Worm (Caenorhabditis elegans) whole organism, L4 larva: ENCODE results near the gene cyn-16.

ENCODE experiments used
- D1046.2 ChIP-seq: fragments of 200-800 bp; sonication (Bioruptor generic); IDR thresholded peaks from 2 replicates; pipeline ENCODE4 v1.3.6; 2022; ENCODE audit warnings: missing genetic modification characterization, missing compliant biosample characterization
- F26F4.8 ChIP-seq: fragments of 200-800 bp; sonication (Bioruptor generic); conservative IDR thresholded peaks from 2 replicates; pipeline ENCODE4 v1.3.6; 2022; ENCODE audit warnings: missing genetic modification characterization, missing compliant biosample characterization
- F37D6.2 ChIP-seq: sonication (generic microtip); optimal IDR thresholded peaks from 2 replicates; lab custom pipeline; 2016; ENCODE audit warnings: mild to moderate bottlenecking, missing genetic modification characterization, missing compliant biosample characterization
- F44E2.7 ChIP-seq: fragments of 200-800 bp; sonication (Bioruptor generic); IDR thresholded peaks from 2 replicates; pipeline ENCODE4 v2.1.2; 2022; ENCODE audit warnings: missing genetic modification characterization, missing compliant biosample characterization
- F49E8.2 ChIP-seq: sonication (generic microtip); optimal IDR thresholded peaks from 2 replicates; lab custom pipeline; 2016; ENCODE audit warnings: missing compliant biosample characterization, mild to moderate bottlenecking, missing genetic modification characterization, borderline replicate concordance
- R02D3.7 ChIP-seq: fragments of 150-350 bp; sonication (generic microtip); optimal IDR thresholded peaks from 3 replicates; lab custom pipeline; 2014; ENCODE audit warnings: missing biosample characterization, missing genetic modification characterization
- T26A8.4 ChIP-seq: fragments of 200-800 bp; sonication (Bioruptor generic); IDR thresholded peaks from 2 replicates; pipeline ENCODE4 v1.3.6; 2022; ENCODE audit warnings: missing genetic modification characterization, missing compliant biosample characterization
- Y48G9A.11 ChIP-seq: fragments of 200-800 bp; sonication (Bioruptor generic); IDR thresholded peaks from 2 replicates; pipeline ENCODE4 v1.3.6; 2022; ENCODE audit warnings: missing genetic modification reagents, missing genetic modification characterization, missing compliant biosample characterization
- ZK546.5 ChIP-seq, 2 experiments: sonication (generic microtip); optimal IDR thresholded peaks; 2 replicates each; lab custom pipeline; 2017; ENCODE audit warnings: missing biosample characterization in 2 of 2, missing genetic modification characterization in 2 of 2
- aly-2 ChIP-seq: sonication (generic microtip); optimal IDR thresholded peaks from 2 replicates; lab custom pipeline; 2018; ENCODE audit warnings: missing biosample characterization, missing genetic modification characterization
- attf-4 ChIP-seq: sonication (generic microtip); optimal IDR thresholded peaks from 3 replicates; lab custom pipeline; 2017; ENCODE audit warnings: missing biosample characterization, missing genetic modification characterization
- ceh-28 ChIP-seq: fragments of 150-350 bp; optimal IDR thresholded peaks from 2 replicates; lab custom pipeline; 2014; ENCODE audit warnings: missing biosample characterization, missing genetic modification reagents, missing genetic modification characterization
- ceh-44 ChIP-seq: fragments of 200-800 bp; sonication (Bioruptor generic); IDR thresholded peaks from 2 replicates; pipeline ENCODE4 v1.3.6; 2022; ENCODE audit warnings: missing genetic modification reagents, missing genetic modification characterization, missing compliant biosample characterization
- ces-1 ChIP-seq: fragments of 150-350 bp; sonication (generic microtip); optimal IDR thresholded peaks from 4 replicates; lab custom pipeline; 2014; ENCODE audit warnings: missing biosample characterization, missing genetic modification reagents, missing genetic modification characterization
- ctbp-1 ChIP-seq: fragments of 200-800 bp; sonication (Bioruptor generic); IDR thresholded peaks from 2 replicates; pipeline ENCODE4 v1.3.6; 2022; ENCODE audit warnings: missing genetic modification reagents, missing genetic modification characterization, missing compliant biosample characterization
- daf-16 ChIP-seq, 3 experiments: sonication (generic microtip); optimal IDR thresholded peaks; 2 replicates each; lab custom pipeline; 2016 to 2017; ENCODE audit warnings: missing genetic modification characterization in 3 of 3, missing genetic modification reagents in 3 of 3, mild to moderate bottlenecking in 2 of 3, missing compliant biosample characterization in 2 of 3, missing biosample characterization in 1 of 3, moderate library complexity in 1 of 3
- daf-19 ChIP-seq: fragments of 200-800 bp; sonication (Bioruptor generic); conservative IDR thresholded peaks from 2 replicates; pipeline ENCODE4 v1.3.6; 2022; ENCODE audit warnings: missing genetic modification characterization, missing compliant biosample characterization
- dmd-9 ChIP-seq: fragments of 200-800 bp; sonication (Bioruptor generic); IDR thresholded peaks from 2 replicates; pipeline ENCODE4 v1.3.6; 2022; ENCODE audit warnings: missing genetic modification reagents, missing genetic modification characterization, missing compliant biosample characterization
- dpl-1 ChIP-seq: fragments of 150-350 bp; optimal IDR thresholded peaks from 2 replicates; lab custom pipeline; 2014; ENCODE audit warnings: missing biosample characterization, missing genetic modification reagents, missing genetic modification characterization
- dve-1 ChIP-seq: sonication (generic microtip); optimal IDR thresholded peaks from 2 replicates; lab custom pipeline; 2017; ENCODE audit warnings: antibody characterized with exemption, mild to moderate bottlenecking, missing genetic modification characterization, missing compliant biosample characterization; ENCODE audit not compliant: insufficient read depth
- egl-27 ChIP-seq: sonication (generic microtip); optimal IDR thresholded peaks from 3 replicates; lab custom pipeline; 2017; ENCODE audit warnings: missing biosample characterization, missing genetic modification reagents, missing genetic modification characterization
- fos-1 ChIP-seq: fragments of 150-350 bp; optimal IDR thresholded peaks from 2 replicates; lab custom pipeline; 2014; ENCODE audit warnings: missing biosample characterization, missing genetic modification characterization
- hif-1 ChIP-seq, 2 experiments: sonication (generic microtip); optimal IDR thresholded peaks; 2 replicates each; lab custom pipeline; 2016 to 2017; ENCODE audit warnings: missing compliant biosample characterization in 2 of 2, missing genetic modification characterization in 2 of 2, missing genetic modification reagents in 2 of 2, missing genotype in 2 of 2, mild to moderate bottlenecking in 1 of 2
- lim-7 ChIP-seq: fragments of 200-800 bp; sonication (Bioruptor generic); IDR thresholded peaks from 2 replicates; pipeline ENCODE4 v1.3.6; 2022; ENCODE audit warnings: missing genetic modification characterization, missing compliant biosample characterization
- lin-1 ChIP-seq: fragments of 200-800 bp; sonication (Bioruptor generic); IDR thresholded peaks from 2 replicates; pipeline ENCODE4 v1.3.6; 2022; ENCODE audit warnings: missing genetic modification reagents, missing genetic modification characterization, missing compliant biosample characterization
- lin-29 ChIP-seq: fragments of 200-800 bp; sonication (Bioruptor generic); IDR thresholded peaks from 2 replicates; pipeline ENCODE4 v1.3.6; 2022; ENCODE audit warnings: missing genetic modification reagents, missing genetic modification characterization, missing compliant biosample characterization
- lin-38 ChIP-seq: fragments of 200-800 bp; sonication (Bioruptor generic); IDR thresholded peaks from 2 replicates; pipeline ENCODE4 v1.3.6; 2022; ENCODE audit warnings: missing genetic modification reagents, missing genetic modification characterization, missing compliant biosample characterization
- madf-5 ChIP-seq, 2 experiments: fragments of 200-800 bp; sonication (Bioruptor generic); IDR thresholded peaks; 2 replicates each; pipeline ENCODE4 v1.3.6; 2022; ENCODE audit warnings: missing compliant biosample characterization in 2 of 2, missing genetic modification characterization in 2 of 2
- mdt-29 ChIP-seq: fragments of 200-800 bp; sonication (Bioruptor generic); IDR thresholded peaks from 2 replicates; pipeline ENCODE4 v1.3.6; 2022; ENCODE audit warnings: missing genetic modification reagents, missing genetic modification characterization, missing compliant biosample characterization
- mep-1 ChIP-seq: fragments of 150-350 bp; sonication (generic microtip); optimal IDR thresholded peaks from 3 replicates; lab custom pipeline; 2014; ENCODE audit warnings: missing biosample characterization, missing genetic modification characterization
- mxl-3 ChIP-seq: fragments of 200-800 bp; sonication (Bioruptor generic); optimal IDR thresholded peaks from 2 replicates; lab custom pipeline; 2018; ENCODE audit warnings: mild to moderate bottlenecking, missing genetic modification characterization, missing compliant biosample characterization
- nhr-237 ChIP-seq: sonication (generic microtip); optimal IDR thresholded peaks from 2 replicates; lab custom pipeline; 2017; ENCODE audit warnings: missing biosample characterization, missing genetic modification characterization
- nhr-25 ChIP-seq: sonication (generic microtip); optimal IDR thresholded peaks from 2 replicates; lab custom pipeline; 2017; ENCODE audit warnings: missing genetic modification characterization, mild to moderate bottlenecking, missing compliant biosample characterization, antibody characterized with exemption, moderate library complexity, borderline replicate concordance; ENCODE audit not compliant: insufficient read depth
- nhr-28 ChIP-seq: fragments of 150-350 bp; optimal IDR thresholded peaks from 2 replicates; lab custom pipeline; 2014; ENCODE audit warnings: missing biosample characterization, missing genetic modification characterization
- nhr-41 ChIP-seq: fragments of 200-800 bp; sonication (Bioruptor generic); IDR thresholded peaks from 2 replicates; pipeline ENCODE4 v1.3.6; 2022; ENCODE audit warnings: missing genetic modification reagents, missing genetic modification characterization, missing compliant biosample characterization
- nhr-48 ChIP-seq: sonication (generic microtip); optimal IDR thresholded peaks from 2 replicates; lab custom pipeline; 2016; ENCODE audit warnings: mild to moderate bottlenecking, missing genetic modification characterization, missing compliant biosample characterization
- nhr-77 ChIP-seq: fragments of 150-350 bp; optimal IDR thresholded peaks from 2 replicates; lab custom pipeline; 2014; ENCODE audit warnings: missing biosample characterization, missing genetic modification characterization
- pha-4 ChIP-seq, 2 experiments: fragments of 150-350 bp in 1 of 2; fragments of 200-800 bp in 1 of 2; sonication (Bioruptor generic) in 1 of 2; IDR thresholded peaks in 1 of 2; optimal IDR thresholded peaks in 1 of 2; 2 replicates each; pipeline versions ENCODE4 v1.3.6 to Lab custom; 2014 to 2022; ENCODE audit warnings: missing genetic modification characterization in 2 of 2, missing genetic modification reagents in 2 of 2, missing biosample characterization in 1 of 2, missing compliant biosample characterization in 1 of 2
- pqm-1 ChIP-seq: sonication (generic microtip); optimal IDR thresholded peaks from 2 replicates; lab custom pipeline; 2017; ENCODE audit warnings: missing biosample characterization, missing genetic modification characterization
- rbr-2 ChIP-seq: sonication (generic microtip); optimal IDR thresholded peaks from 2 replicates; lab custom pipeline; 2016; ENCODE audit warnings: missing genotype, missing genetic modification characterization, missing compliant biosample characterization
- sdz-12 ChIP-seq: fragments of 200-800 bp; sonication (Bioruptor generic); optimal IDR thresholded peaks from 2 replicates; lab custom pipeline; 2018; ENCODE audit warnings: mild to moderate bottlenecking, missing genetic modification characterization, missing compliant biosample characterization
- snpc-1.2 ChIP-seq: fragments of 200-800 bp; sonication (Bioruptor generic); IDR thresholded peaks from 2 replicates; pipeline ENCODE4 v1.3.6; 2022; ENCODE audit warnings: missing genetic modification reagents, missing genetic modification characterization, missing compliant biosample characterization
- snpc-4 ChIP-seq: fragments of 150-350 bp; optimal IDR thresholded peaks from 2 replicates; lab custom pipeline; 2014; ENCODE audit warnings: missing biosample characterization, missing genetic modification characterization
- tag-97 ChIP-seq: fragments of 200-800 bp; sonication (Bioruptor generic); IDR thresholded peaks from 2 replicates; pipeline ENCODE4 v1.3.6; 2022; ENCODE audit warnings: missing genetic modification characterization, missing compliant biosample characterization
- unc-130 ChIP-seq: sonication (generic microtip); optimal IDR thresholded peaks from 2 replicates; lab custom pipeline; 2016; ENCODE audit warnings: missing genetic modification reagents, missing genetic modification characterization, missing compliant biosample characterization
- unc-39 ChIP-seq: sonication (generic microtip); optimal IDR thresholded peaks from 2 replicates; lab custom pipeline; 2017; ENCODE audit warnings: missing biosample characterization, missing genetic modification characterization
- zfp-3 ChIP-seq: fragments of 200-800 bp; sonication (Bioruptor generic); conservative IDR thresholded peaks from 2 replicates; pipeline ENCODE4 v1.3.6; 2022; ENCODE audit warnings: missing genetic modification reagents, missing genetic modification characterization, missing compliant biosample characterization
- zip-2 ChIP-seq: fragments of 150-350 bp; optimal IDR thresholded peaks from 2 replicates; lab custom pipeline; 2014; ENCODE audit warnings: missing biosample characterization, missing genetic modification characterization

Gene cyn-16

DNA sequence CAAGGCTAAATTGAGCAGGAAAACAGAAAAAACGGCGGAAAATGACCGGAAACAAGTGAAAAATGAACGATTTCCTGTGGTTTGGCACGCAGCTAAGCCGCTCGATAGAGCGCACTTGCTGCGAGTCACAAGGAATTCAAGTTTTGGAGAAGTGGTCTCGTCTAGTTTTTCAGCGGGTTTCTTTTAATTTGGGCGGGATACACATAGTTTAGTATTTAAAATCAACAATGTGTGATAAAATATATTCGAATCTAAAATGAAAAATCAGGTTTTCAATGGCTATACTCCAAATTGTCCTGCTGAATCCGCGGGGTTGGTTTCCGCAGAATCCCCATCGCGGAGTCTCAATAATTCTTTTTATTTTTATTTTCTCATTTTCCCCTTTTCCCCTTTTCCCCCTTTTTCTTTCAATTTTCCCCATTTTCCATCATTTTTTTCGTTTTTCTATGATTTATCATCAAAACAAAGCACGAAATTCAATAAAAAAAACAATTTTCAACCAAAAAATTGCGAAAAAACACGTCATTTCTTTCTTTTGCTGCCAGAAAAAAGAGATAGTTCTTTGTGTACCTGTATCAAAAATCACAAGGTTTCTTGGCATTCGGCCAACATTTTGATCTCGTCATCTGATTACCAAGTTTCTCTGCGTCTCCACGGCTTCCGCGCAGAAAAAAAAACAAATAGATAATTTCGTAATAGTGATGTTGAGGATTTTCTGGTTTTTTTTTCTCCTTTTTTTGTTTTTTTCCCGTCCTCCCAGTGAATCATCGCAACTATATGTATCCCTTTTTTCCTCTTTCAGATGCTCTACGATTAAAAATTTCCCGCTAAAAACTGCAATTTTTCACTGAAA is 5.8 kb upstream of the cyn-16 start, which contains the start of gene ippk-1 (continued):
- TF ChIP-seq ceh-44 (GFP tag; lab: Robert Waterston, UW) = no peak
- no peak for TF ChIP-seq lim-7
- TF ChIP-seq F44E2.7 (GFP tag; lab: Robert Waterston, UW) = no peak
- no peak for TF ChIP-seq nhr-25
- no peak for TF ChIP-seq snpc-1.2 (GFP tag; lab: Robert Waterston, UW)
- TF ChIP-seq attf-4 (tag; lab: Kevin White, UChicago) = no peak
- no peak for TF ChIP-seq nhr-41 (GFP tag; lab: Robert Waterston, UW)
- TF ChIP-seq D1046.2 (GFP tag; lab: Robert Waterston, UW) = no peak
- peak; percentile 38 for TF ChIP-seq rbr-2 (tag; lab: Kevin White, UChicago)
- TF ChIP-seq mep-1 (tag; lab: Kevin White, UChicago) = peak; percentile 30
- no peak for TF ChIP-seq dpl-1 (GFP tag; lab: Kevin White, UChicago)
- TF ChIP-seq tag-97 (GFP tag; lab: Robert Waterston, UW) = no peak
- no peak for TF ChIP-seq Y48G9A.11 (GFP tag; lab: Robert Waterston, UW)
- peak; percentile 88 for TF ChIP-seq lin-38 (GFP tag; lab: Robert Waterston, UW)
- TF ChIP-seq lin-29 (GFP tag; lab: Robert Waterston, UW) = no peak; the same call in 1 of the 2 replicates
- peak; percentile 12 for TF ChIP-seq pqm-1 (tag; lab: Kevin White, UChicago)
- TF ChIP-seq T26A8.4 (GFP tag; lab: Robert Waterston, UW) = no peak
- TF ChIP-seq mdt-29 (GFP tag; lab: Robert Waterston, UW) = no peak
- TF ChIP-seq nhr-28 (tag; lab: Kevin White, UChicago) = peak; percentile 71
- TF ChIP-seq nhr-77 (tag; lab: Kevin White, UChicago) = no peak
- no peak for TF ChIP-seq aly-2
- TF ChIP-seq madf-5 (GFP tag; IDR thresholded peaks at IDR 0.05; lab: Robert Waterston, UW) = 0 out of 4 replicates have a peak, but pooled peaks of 1 of the 2 experiments have one; percentile 13
- TF ChIP-seq snpc-4 (tag; lab: Kevin White, UChicago) = no peak
- TF ChIP-seq egl-27 (tag; lab: Kevin White, UChicago) = no peak
- TF ChIP-seq ctbp-1 (GFP tag; lab: Robert Waterston, UW) = no peak
- TF ChIP-seq dve-1 = peak; percentile 30
- TF ChIP-seq lin-1 (GFP tag; lab: Robert Waterston, UW) = peak; percentile 79
- 0 out of 2 replicates have a peak, but pooled peaks have one; percentile 16 for TF ChIP-seq dmd-9
- TF ChIP-seq zfp-3 (GFP tag; lab: Robert Waterston, UW) = no peak
- peak in 1 of 2 experiments; percentile 92 for TF ChIP-seq hif-1 (tag; optimal IDR thresholded peaks at IDR 0.05; lab: Kevin White, UChicago)
- no peak for TF ChIP-seq ZK546.5 (tag; optimal IDR thresholded peaks at IDR 0.05; lab: Kevin White, UChicago)
- TF ChIP-seq F37D6.2 (tag; lab: Kevin White, UChicago) = peak; percentile 16
- no peak for TF ChIP-seq fos-1 (tag; lab: Kevin White, UChicago)
- no peak for TF ChIP-seq unc-39 (tag; lab: Kevin White, UChicago)
- no peak for TF ChIP-seq ceh-28 (tag; lab: Kevin White, UChicago)
- TF ChIP-seq pha-4 (GFP tag; IDR thresholded peaks at IDR 0.05; lab: Robert Waterston, UW) = 0 out of 2 replicates have a peak, but pooled peaks have one; percentile 43
- no peak for TF ChIP-seq pha-4 (tag; optimal IDR thresholded peaks at IDR 0.05; lab: Kevin White, UChicago)
- peak; percentile 32 for TF ChIP-seq nhr-48 (tag; lab: Kevin White, UChicago)
- no peak for TF ChIP-seq ces-1 (GFP tag; lab: Kevin White, UChicago)
- no peak for TF ChIP-seq R02D3.7 (tag; lab: Kevin White, UChicago)
- no peak for TF ChIP-seq daf-19
- TF ChIP-seq zip-2 (tag; lab: Kevin White, UChicago) = no peak
- no peak for TF ChIP-seq F26F4.8 (GFP tag; lab: Robert Waterston, UW)
- no peak for TF ChIP-seq mxl-3 (GFP tag; lab: Kevin White, UChicago)
- TF ChIP-seq unc-130 (GFP tag; lab: Kevin White, UChicago) = peak; percentile 34
- TF ChIP-seq F49E8.2 (tag; lab: Kevin White, UChicago) = no peak
- no peak for TF ChIP-seq nhr-237 (tag; lab: Kevin White, UChicago)
- no peak for TF ChIP-seq daf-16 (GFP tag; optimal IDR thresholded peaks at IDR 0.05; lab: Kevin White, UChicago)
- no peak for TF ChIP-seq daf-16 (tag; optimal IDR thresholded peaks at IDR 0.05; lab: Kevin White, UChicago)
- TF ChIP-seq sdz-12 (GFP tag; lab: Kevin White, UChicago) = no peak
